Worm (Caenorhabditis elegans) whole organism, young adult: ENCODE data around the gene rha-2.

ENCODE experiments used
- C17E4.6 ChIP-seq: fragments of 200-800 bp; sonication (Bioruptor generic); IDR thresholded peaks from 2 replicates; pipeline ENCODE4 v1.3.6; 2022; ENCODE audit warnings: missing genetic modification reagents, missing genetic modification characterization, missing compliant biosample characterization
- F22D6.2 ChIP-seq: sonication (generic microtip); optimal IDR thresholded peaks from 2 replicates; lab custom pipeline; 2016; ENCODE audit warnings: mild to moderate bottlenecking, missing genetic modification characterization, missing compliant biosample characterization
- F52B5.7 ChIP-seq: sonication (generic microtip); optimal IDR thresholded peaks from 2 replicates; lab custom pipeline; 2016; ENCODE audit warnings: mild to moderate bottlenecking, missing genetic modification characterization, missing compliant biosample characterization
- F55B11.4 ChIP-seq: sonication (generic microtip); optimal IDR thresholded peaks from 2 replicates; lab custom pipeline; 2016; ENCODE audit warnings: missing compliant biosample characterization, missing genetic modification characterization, borderline replicate concordance; ENCODE audit not compliant: insufficient read depth
- F57C9.4 ChIP-seq: sonication (generic microtip); optimal IDR thresholded peaks from 2 replicates; lab custom pipeline; 2017; ENCODE audit warnings: mild to moderate bottlenecking, missing genetic modification characterization, missing compliant biosample characterization
- K11D2.4 ChIP-seq: fragments of 200-800 bp; sonication (Bioruptor generic); IDR thresholded peaks from 2 replicates; pipeline ENCODE4 v1.3.6; 2022; ENCODE audit warnings: missing genetic modification reagents, missing genetic modification characterization, missing compliant biosample characterization
- T07F8.4 ChIP-seq: sonication (generic microtip); optimal IDR thresholded peaks from 2 replicates; lab custom pipeline; 2016; ENCODE audit warnings: mild to moderate bottlenecking, missing genetic modification characterization, moderate library complexity, missing compliant biosample characterization
- T26A5.8 ChIP-seq: sonication (generic microtip); optimal IDR thresholded peaks from 2 replicates; lab custom pipeline; 2016; ENCODE audit warnings: missing genetic modification characterization, missing compliant biosample characterization
- Y56A3A.18 ChIP-seq: fragments of 200-800 bp; sonication (Bioruptor generic); IDR thresholded peaks from 2 replicates; pipeline ENCODE4 v1.3.6; 2022; ENCODE audit warnings: missing genetic modification reagents, missing genetic modification characterization, missing compliant biosample characterization
- Y79H2A.3 ChIP-seq: fragments of 200-800 bp; sonication (Bioruptor generic); conservative IDR thresholded peaks from 2 replicates; pipeline ENCODE4 v1.3.6; 2022; ENCODE audit warnings: missing genetic modification reagents, missing genetic modification characterization, missing compliant biosample characterization
- Y95B8A.8 ChIP-seq: fragments of 200-800 bp; sonication (Bioruptor generic); IDR thresholded peaks from 2 replicates; pipeline ENCODE4 v1.3.6; 2022; ENCODE audit warnings: missing genetic modification reagents, missing genetic modification characterization, missing compliant biosample characterization
- akir-1 ChIP-seq: fragments of 200-800 bp; sonication (Bioruptor generic); optimal IDR thresholded peaks from 2 replicates; lab custom pipeline; 2018; ENCODE audit warnings: mild to moderate bottlenecking, missing genetic modification characterization, moderate library complexity, missing compliant biosample characterization
- atf-7 ChIP-seq: sonication (generic microtip); optimal IDR thresholded peaks from 2 replicates; lab custom pipeline; 2017; ENCODE audit warnings: mild to moderate bottlenecking, missing genetic modification characterization, missing compliant biosample characterization
- athp-1 ChIP-seq: sonication (generic microtip); optimal IDR thresholded peaks from 2 replicates; lab custom pipeline; 2017; ENCODE audit warnings: mild to moderate bottlenecking, missing genetic modification characterization, missing compliant biosample characterization
- bed-2 ChIP-seq: fragments of 200-800 bp; sonication (Bioruptor generic); IDR thresholded peaks from 2 replicates; pipeline ENCODE4 v1.3.6; 2022; ENCODE audit warnings: missing genetic modification reagents, missing genetic modification characterization, missing compliant biosample characterization
- cebp-1 ChIP-seq, 2 experiments: fragments of 200-800 bp in 1 of 2; sonication (Bioruptor generic) in 1 of 2; sonication (generic microtip) in 1 of 2; IDR thresholded peaks in 1 of 2; optimal IDR thresholded peaks in 1 of 2; 2 replicates each; pipeline versions ENCODE4 v1.3.6 to Lab custom; 2017 to 2022; ENCODE audit warnings: missing compliant biosample characterization in 2 of 2, missing genetic modification characterization in 2 of 2, mild to moderate bottlenecking in 1 of 2, missing genetic modification reagents in 1 of 2, moderate library complexity in 1 of 2
- ceh-100 ChIP-seq: fragments of 200-800 bp; sonication (Bioruptor generic); IDR thresholded peaks from 2 replicates; pipeline ENCODE4 v1.3.6; 2022; ENCODE audit warnings: missing genetic modification reagents, missing genetic modification characterization, missing compliant biosample characterization
- ceh-40 ChIP-seq: fragments of 200-800 bp; sonication (Bioruptor generic); IDR thresholded peaks from 2 replicates; pipeline ENCODE4 v1.3.6; 2022; ENCODE audit warnings: missing genetic modification characterization, missing compliant biosample characterization
- ceh-91 ChIP-seq: fragments of 200-800 bp; sonication (Bioruptor generic); IDR thresholded peaks from 2 replicates; pipeline ENCODE4 v1.3.6; 2022; ENCODE audit warnings: missing genetic modification reagents, missing genetic modification characterization, missing compliant biosample characterization
- dpl-1 ChIP-seq: fragments of 150-350 bp; optimal IDR thresholded peaks from 2 replicates; lab custom pipeline; 2014; ENCODE audit warnings: missing biosample characterization, missing genetic modification reagents, missing genetic modification characterization
- efl-1 ChIP-seq: fragments of 150-350 bp; optimal IDR thresholded peaks from 2 replicates; lab custom pipeline; 2014; ENCODE audit warnings: missing biosample characterization, missing genetic modification reagents, missing genetic modification characterization
- egrh-3 ChIP-seq: fragments of 200-800 bp; sonication (Bioruptor generic); IDR thresholded peaks from 2 replicates; pipeline ENCODE4 v1.3.6; 2022; ENCODE audit warnings: missing genetic modification reagents, missing genetic modification characterization, missing compliant biosample characterization
- ekl-4 ChIP-seq: fragments of 200-800 bp; sonication (Bioruptor generic); IDR thresholded peaks from 2 replicates; pipeline ENCODE4 v1.3.6; 2022; ENCODE audit warnings: missing genetic modification reagents, missing genetic modification characterization, missing compliant biosample characterization
- hmg-1.2 ChIP-seq: fragments of 200-800 bp; sonication (Bioruptor generic); IDR thresholded peaks from 2 replicates; pipeline ENCODE4 v1.3.6; 2022; ENCODE audit warnings: missing genetic modification reagents, missing genetic modification characterization, missing compliant biosample characterization
- hsf-1 ChIP-seq: fragments of 200-800 bp; sonication (Bioruptor generic); IDR thresholded peaks from 2 replicates; pipeline ENCODE4 v1.3.6; 2022; ENCODE audit warnings: missing genetic modification reagents, missing genetic modification characterization, missing compliant biosample characterization
- lag-1 ChIP-seq: fragments of 200-800 bp; sonication (Bioruptor generic); IDR thresholded peaks from 2 replicates; pipeline ENCODE4 v1.3.6; 2022; ENCODE audit warnings: missing genetic modification reagents, missing genetic modification characterization, missing compliant biosample characterization
- lin-26 ChIP-seq: fragments of 200-800 bp; sonication (Bioruptor generic); IDR thresholded peaks from 2 replicates; pipeline ENCODE4 v1.3.6; 2022; ENCODE audit warnings: missing genetic modification reagents, missing genetic modification characterization, missing compliant biosample characterization
- lin-35 ChIP-seq, 3 experiments: fragments of 150-350 bp in 2 of 3; sonication (generic microtip) in 1 of 3; optimal IDR thresholded peaks; 2 replicates each; lab custom pipeline; 2014 to 2018; ENCODE audit warnings: missing biosample characterization in 3 of 3, missing genetic modification characterization in 3 of 3, missing genetic modification reagents in 3 of 3
- lin-40 ChIP-seq: sonication (generic microtip); optimal IDR thresholded peaks from 2 replicates; lab custom pipeline; 2016; ENCODE audit warnings: missing genetic modification characterization, mild to moderate bottlenecking, missing compliant biosample characterization, missing genotype, missing genetic modification reagents
- lin-54 ChIP-seq: fragments of 200-800 bp; sonication (Bioruptor generic); optimal IDR thresholded peaks from 2 replicates; lab custom pipeline; 2018; ENCODE audit warnings: mild to moderate bottlenecking, missing genetic modification characterization, missing compliant biosample characterization
- lsl-1 ChIP-seq: fragments of 200-800 bp; sonication (Bioruptor generic); optimal IDR thresholded peaks from 2 replicates; lab custom pipeline; 2018; ENCODE audit warnings: mild to moderate bottlenecking, missing genetic modification characterization, moderate library complexity, missing compliant biosample characterization
- madf-3 ChIP-seq: fragments of 200-800 bp; sonication (Bioruptor generic); IDR thresholded peaks from 2 replicates; pipeline ENCODE4 v1.3.6; 2022; ENCODE audit warnings: missing genetic modification reagents, missing genetic modification characterization, missing compliant biosample characterization
- madf-8 ChIP-seq: fragments of 200-800 bp; sonication (Bioruptor generic); conservative IDR thresholded peaks from 2 replicates; pipeline ENCODE4 v1.3.6; 2022; ENCODE audit warnings: missing genetic modification reagents, missing genetic modification characterization, missing compliant biosample characterization
- mcd-1 ChIP-seq: fragments of 200-800 bp; sonication (Bioruptor generic); IDR thresholded peaks from 2 replicates; pipeline ENCODE4 v1.3.6; 2022; ENCODE audit warnings: missing genetic modification reagents, missing genetic modification characterization, missing compliant biosample characterization
- mel-28 ChIP-seq: sonication (generic microtip); optimal IDR thresholded peaks from 2 replicates; lab custom pipeline; 2016; ENCODE audit warnings: borderline replicate concordance, mild to moderate bottlenecking, missing genetic modification characterization, missing compliant biosample characterization
- mes-4 ChIP-seq: sonication (generic microtip); optimal IDR thresholded peaks from 2 replicates; lab custom pipeline; 2016; ENCODE audit warnings: missing genotype, missing genetic modification characterization, missing compliant biosample characterization
- mxl-1 ChIP-seq: sonication (generic microtip); optimal IDR thresholded peaks from 2 replicates; lab custom pipeline; 2016; ENCODE audit warnings: missing genetic modification characterization, missing compliant biosample characterization
- nfya-1 ChIP-seq: sonication (generic microtip); optimal IDR thresholded peaks from 2 replicates; lab custom pipeline; 2017; ENCODE audit warnings: antibody characterized with exemption, missing compliant biosample characterization, missing genetic modification characterization, borderline replicate concordance; ENCODE audit not compliant: insufficient read depth
- nhr-179 ChIP-seq: sonication (generic microtip); optimal IDR thresholded peaks from 2 replicates; lab custom pipeline; 2016; ENCODE audit warnings: mild to moderate bottlenecking, missing genetic modification characterization, missing compliant biosample characterization
- rec-8 ChIP-seq, 2 experiments: sonication (generic microtip); optimal IDR thresholded peaks; 2 replicates each; lab custom pipeline; 2016; ENCODE audit warnings: mild to moderate bottlenecking in 2 of 2, missing genetic modification characterization in 2 of 2, missing genetic modification reagents in 2 of 2, missing genotype in 2 of 2, missing biosample characterization in 1 of 2, missing compliant biosample characterization in 1 of 2, moderate library complexity in 1 of 2
- sdz-38 ChIP-seq: sonication (generic microtip); optimal IDR thresholded peaks from 2 replicates; lab custom pipeline; 2016; ENCODE audit warnings: missing genotype, missing genetic modification characterization, missing compliant biosample characterization
- snpc-1.1 ChIP-seq: sonication (generic microtip); optimal IDR thresholded peaks from 2 replicates; lab custom pipeline; 2017; ENCODE audit warnings: missing genetic modification characterization, mild to moderate bottlenecking, missing compliant biosample characterization, antibody characterized with exemption, moderate library complexity, missing genotype, missing genetic modification reagents; ENCODE audit not compliant: insufficient read depth
- snpc-4 ChIP-seq, 5 experiments: fragments of 150-350 bp in 1 of 5; sonication (generic microtip) in 4 of 5; optimal IDR thresholded peaks; 2 replicates each; lab custom pipeline; 2014 to 2018; ENCODE audit warnings: missing genetic modification characterization in 5 of 5, missing biosample characterization in 3 of 5, antibody characterized with exemption in 2 of 5, mild to moderate bottlenecking in 2 of 5, missing compliant biosample characterization in 2 of 5, missing genotype in 2 of 5, moderate library complexity in 2 of 5, missing genetic modification reagents in 1 of 5
- somi-1 ChIP-seq: fragments of 200-800 bp; sonication (Bioruptor generic); optimal IDR thresholded peaks from 2 replicates; lab custom pipeline; 2018; ENCODE audit warnings: mild to moderate bottlenecking, missing genetic modification characterization, missing compliant biosample characterization
- sptf-2 ChIP-seq: fragments of 200-800 bp; sonication (Bioruptor generic); optimal IDR thresholded peaks from 2 replicates; lab custom pipeline; 2018; ENCODE audit warnings: mild to moderate bottlenecking, missing genetic modification characterization, missing compliant biosample characterization
- tbx-9 ChIP-seq: sonication (generic microtip); optimal IDR thresholded peaks from 2 replicates; lab custom pipeline; 2016; ENCODE audit warnings: borderline replicate concordance, missing genetic modification characterization, inconsistent platforms, missing compliant biosample characterization
- zim-3 ChIP-seq: sonication (generic microtip); optimal IDR thresholded peaks from 2 replicates; lab custom pipeline; 2017; ENCODE audit warnings: mild to moderate bottlenecking, missing genetic modification characterization, moderate library complexity, missing compliant biosample characterization

The rha-2 gene

DNA sequence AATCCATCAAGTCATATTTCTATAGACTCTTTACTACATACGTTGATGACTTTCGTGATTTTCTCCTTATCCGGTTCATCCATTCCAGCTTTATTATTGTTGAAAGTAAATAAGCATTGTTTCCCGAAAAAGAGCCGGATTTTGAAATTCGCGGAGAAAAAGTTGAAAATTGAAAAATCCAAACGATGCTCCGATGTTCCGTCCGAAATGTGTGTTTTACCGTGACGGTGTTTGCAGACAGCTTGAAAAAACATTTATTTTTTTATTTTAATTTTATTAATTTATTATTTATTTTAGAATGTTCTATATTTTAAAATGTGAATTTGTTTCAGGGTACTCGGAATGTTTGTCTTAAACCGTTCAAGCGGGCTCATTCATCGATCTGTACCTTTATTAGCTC, 16.5 kb upstream of the rha-2 start, which contains the start of gene dnj-10:
Gene dnj-10 (plus strand): TSS at position 333 of the 400 bp plus-strand sequence.
- no peak for TF ChIP-seq lsl-1
- peak; percentile 47 for TF ChIP-seq dpl-1 (GFP tag; lab: Kevin White, UChicago)
- TF ChIP-seq Y56A3A.18 (GFP tag; lab: Robert Waterston, UW) = no peak
- TF ChIP-seq T07F8.4 = no peak
- peak; percentile 37; the same call in 1 of the 2 replicates for TF ChIP-seq ekl-4
- TF ChIP-seq lin-26 (GFP tag; lab: Robert Waterston, UW) = no peak
- TF ChIP-seq tbx-9 (tag; lab: Kevin White, UChicago) = no peak
- TF ChIP-seq hsf-1 (GFP tag; lab: Robert Waterston, UW) = peak; percentile 30; the same call in 1 of the 2 replicates
- no peak for TF ChIP-seq F57C9.4 (tag; lab: Kevin White, UChicago)
- no peak for TF ChIP-seq egrh-3 (GFP tag; lab: Robert Waterston, UW)
- TF ChIP-seq ceh-100 = no peak
- TF ChIP-seq nfya-1 (tag; lab: Kevin White, UChicago) = no peak
- TF ChIP-seq sptf-2 (GFP tag; lab: Kevin White, UChicago) = no peak
- no peak for TF ChIP-seq atf-7 (tag; lab: Kevin White, UChicago)
- no peak for TF ChIP-seq ceh-40 (GFP tag; lab: Robert Waterston, UW)
- no peak for TF ChIP-seq T26A5.8
- TF ChIP-seq madf-8 (GFP tag; lab: Robert Waterston, UW) = no peak
- TF ChIP-seq snpc-4 (GFP tag; optimal IDR thresholded peaks at IDR 0.05; lab: Kevin White, UChicago) = no peak
- no peak for TF ChIP-seq snpc-4 (tag; optimal IDR thresholded peaks at IDR 0.05; lab: Kevin White, UChicago)
- no peak for TF ChIP-seq cebp-1 (GFP tag; IDR thresholded peaks at IDR 0.05; lab: Robert Waterston, UW)
- no peak for TF ChIP-seq cebp-1 (tag; optimal IDR thresholded peaks at IDR 0.05; lab: Kevin White, UChicago)
- TF ChIP-seq nhr-179 = no peak
- TF ChIP-seq lin-54 = peak; percentile 70
- TF ChIP-seq F55B11.4 (tag; lab: Kevin White, UChicago) = no peak
- no peak for TF ChIP-seq ceh-91 (GFP tag; lab: Robert Waterston, UW)
- TF ChIP-seq lin-35 (GFP tag; optimal IDR thresholded peaks at IDR 0.05; lab: Kevin White, UChicago) = peak in 1 of 3 experiments; percentile 79
- TF ChIP-seq somi-1 (GFP tag; lab: Kevin White, UChicago) = no peak
- no peak for TF ChIP-seq madf-3 (GFP tag; lab: Robert Waterston, UW)
- TF ChIP-seq athp-1 = no peak
- no peak for TF ChIP-seq mel-28 (tag; lab: Kevin White, UChicago)
- TF ChIP-seq lag-1 (GFP tag; lab: Robert Waterston, UW) = no peak
- TF ChIP-seq Y95B8A.8 (GFP tag; lab: Robert Waterston, UW) = no peak
- TF ChIP-seq mcd-1 (GFP tag; lab: Robert Waterston, UW) = peak; percentile 62
- TF ChIP-seq K11D2.4 = no peak
- no peak for TF ChIP-seq rec-8 (tag; optimal IDR thresholded peaks at IDR 0.05; lab: Kevin White, UChicago)
- TF ChIP-seq akir-1 (GFP tag; lab: Kevin White, UChicago) = no peak
- TF ChIP-seq C17E4.6 = no peak
- TF ChIP-seq Y79H2A.3 (GFP tag; lab: Robert Waterston, UW) = peak; percentile 47; the same call in 1 of the 2 replicates
- TF ChIP-seq hmg-1.2 = 0 out of 2 replicates have a peak, but pooled peaks have one; percentile 31
- no peak for TF ChIP-seq sdz-38
- TF ChIP-seq snpc-1.1 = no peak
- TF ChIP-seq F52B5.7 = no peak
- no peak for TF ChIP-seq F22D6.2 (tag; lab: Kevin White, UChicago)
- no peak for TF ChIP-seq mxl-1 (tag; lab: Kevin White, UChicago)
- peak; percentile 24 for TF ChIP-seq efl-1 (GFP tag; lab: Kevin White, UChicago)
- no peak for TF ChIP-seq lin-40 (tag; lab: Kevin White, UChicago)
- no peak for TF ChIP-seq zim-3
- TF ChIP-seq mes-4 (tag; lab: Kevin White, UChicago) = no peak
- no peak for TF ChIP-seq bed-2
